Worm (Caenorhabditis elegans): ENCODE measurements around the gene pqn-25.

DNA sequence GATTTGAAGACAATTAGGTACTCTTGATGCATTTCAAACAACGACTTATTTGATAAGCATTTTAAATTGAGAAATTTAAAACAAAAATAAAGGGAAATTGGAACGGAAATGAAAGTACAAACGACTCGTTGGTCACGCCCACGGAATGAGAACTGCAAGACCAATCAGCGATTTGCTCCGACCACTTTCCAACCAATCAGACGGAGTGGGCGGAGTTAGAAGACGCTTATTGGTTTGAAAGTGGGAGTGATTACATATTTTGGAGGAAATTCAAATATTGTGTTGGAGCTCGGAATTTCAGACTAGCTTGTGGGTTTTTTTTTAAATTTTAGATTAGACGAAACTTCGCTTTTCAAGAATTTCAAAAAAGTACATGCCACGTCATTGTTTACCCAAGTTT, 43.3 kb downstream of the pqn-25 start:
- TF ChIP-seq him-1 (tag; optimal IDR thresholded peaks at IDR 0.05), result no peak
- TF ChIP-seq W03F9.2 (tag; optimal IDR thresholded peaks at IDR 0.05), result no peak
- TF ChIP-seq dao-5 (tag; optimal IDR thresholded peaks at IDR 0.05), result no peak

Measured in whole organism, L4/young adult.